Fruit fly (Drosophila melanogaster) whole organism, embryonic: ENCODE results near the gene SPR.

Experiments used
- Aef1 ChIP-seq: fragments of 200-800 bp; sonication (Bioruptor generic); IDR thresholded peaks from 3 replicates; pipeline ENCODE4 v1.3.6; 2022; ENCODE audit warnings: missing biosample characterization, missing genetic modification characterization
- Atf6 ChIP-seq: fragments of 200-800 bp; sonication (Bioruptor generic); IDR thresholded peaks from 2 replicates; pipeline ENCODE4 v1.3.6; 2022; ENCODE audit warnings: missing biosample characterization, missing genetic modification characterization
- CG10321 ChIP-seq: fragments of 200-800 bp; sonication (Bioruptor generic); IDR thresholded peaks from 2 replicates; pipeline ENCODE4 v1.3.6; 2022; ENCODE audit warnings: missing biosample characterization, missing genetic modification characterization
- CG10366 ChIP-seq: fragments of 200-800 bp; sonication (Bioruptor generic); IDR thresholded peaks from 2 replicates; pipeline ENCODE4 v1.3.6; 2022; ENCODE audit warnings: missing biosample characterization, missing genetic modification characterization
- CG10431 ChIP-seq: fragments of 200-800 bp; sonication (Bioruptor generic); optimal IDR thresholded peaks from 3 replicates; lab custom pipeline; 2018; ENCODE audit warnings: missing biosample characterization, mild to moderate bottlenecking, missing genetic modification characterization
- CG11695 ChIP-seq: fragments of 200-800 bp; sonication (Bioruptor generic); IDR thresholded peaks from 3 replicates; pipeline ENCODE4 v1.3.6; 2022; ENCODE audit warnings: missing biosample characterization, missing genetic modification characterization
- CG11696 ChIP-seq: fragments of 200-800 bp; sonication (Bioruptor generic); IDR thresholded peaks from 2 replicates; pipeline ENCODE4 v1.3.6; 2022; ENCODE audit warnings: missing biosample characterization, missing genetic modification characterization
- CG12769 ChIP-seq: fragments of 200-800 bp; sonication (Bioruptor generic); optimal IDR thresholded peaks from 2 replicates; lab custom pipeline; 2019; ENCODE audit warnings: missing biosample characterization, mild to moderate bottlenecking, missing genetic modification characterization, moderate library complexity
- CG13287 ChIP-seq: fragments of 200-800 bp; sonication (Bioruptor generic); IDR thresholded peaks from 2 replicates; pipeline ENCODE4 v1.3.6; 2022; ENCODE audit warnings: missing biosample characterization, missing genetic modification characterization; ENCODE audit not compliant: partially characterized antibody
- CG13424 ChIP-seq: fragments of 200-800 bp; sonication (Bioruptor generic); optimal IDR thresholded peaks from 2 replicates; lab custom pipeline; 2019; ENCODE audit warnings: missing biosample characterization, mild to moderate bottlenecking, missing genetic modification characterization, moderate library complexity
- CG15479 ChIP-seq: fragments of 200-800 bp; sonication (Bioruptor generic); optimal IDR thresholded peaks from 3 replicates; lab custom pipeline; 2019; ENCODE audit warnings: missing biosample characterization, mild to moderate bottlenecking, missing genetic modification characterization, moderate library complexity
- CG16815 ChIP-seq: fragments of 200-800 bp; sonication (Bioruptor generic); optimal IDR thresholded peaks from 3 replicates; lab custom pipeline; 2017; ENCODE audit warnings: missing biosample characterization, mild to moderate bottlenecking, missing genetic modification characterization
- CG1832 ChIP-seq: fragments of 200-800 bp; sonication (Bioruptor generic); optimal IDR thresholded peaks from 2 replicates; lab custom pipeline; 2017; ENCODE audit warnings: missing biosample characterization, mild to moderate bottlenecking, missing genetic modification characterization, inconsistent platforms
- CG3163 ChIP-seq: fragments of 200-800 bp; sonication (Bioruptor generic); optimal IDR thresholded peaks from 3 replicates; lab custom pipeline; 2016; ENCODE audit warnings: missing biosample characterization, missing genetic modification characterization
- CG34224 ChIP-seq: fragments of 200-800 bp; sonication (Bioruptor generic); IDR thresholded peaks from 3 replicates; pipeline ENCODE4 v1.3.6; 2022; ENCODE audit warnings: missing biosample characterization, missing genetic modification characterization; ENCODE audit not compliant: partially characterized antibody
- CG5245 ChIP-seq: fragments of 200-800 bp; sonication (Bioruptor generic); optimal IDR thresholded peaks from 3 replicates; lab custom pipeline; 2016; ENCODE audit warnings: missing biosample characterization, missing genetic modification characterization
- CG7963 ChIP-seq: fragments of 200-800 bp; sonication (Bioruptor generic); IDR thresholded peaks from 3 replicates; pipeline ENCODE4 v1.3.6; 2022; ENCODE audit warnings: missing biosample characterization, missing genetic modification characterization; ENCODE audit not compliant: partially characterized antibody
- CG7987 ChIP-seq: fragments of 200-800 bp; sonication (Bioruptor generic); optimal IDR thresholded peaks from 2 replicates; lab custom pipeline; 2018; ENCODE audit warnings: missing biosample characterization, mild to moderate bottlenecking, missing genetic modification characterization, moderate library complexity
- CG8924 ChIP-seq: fragments of 200-800 bp; optimal IDR thresholded peaks from 3 replicates; lab custom pipeline; 2019; ENCODE audit warnings: missing biosample characterization, mild to moderate bottlenecking, missing genetic modification characterization, moderate library complexity
- CG9437 ChIP-seq: fragments of 200-800 bp; sonication (Bioruptor generic); optimal IDR thresholded peaks from 2 replicates; lab custom pipeline; 2018; ENCODE audit warnings: missing biosample characterization, mild to moderate bottlenecking, missing genetic modification characterization
- Deaf1 ChIP-seq: fragments of 200-800 bp; optimal IDR thresholded peaks from 3 replicates; lab custom pipeline; 2019; ENCODE audit warnings: missing biosample characterization, mild to moderate bottlenecking, missing genetic modification characterization, moderate library complexity
- Dll ChIP-seq: fragments of 200-800 bp; sonication (Bioruptor generic); IDR thresholded peaks from 4 replicates; pipeline ENCODE4 v1.3.6; 2022; ENCODE audit warnings: missing biosample characterization, missing genetic modification characterization; ENCODE audit not compliant: partially characterized antibody
- Eip74EF ChIP-seq, 2 experiments: fragments of 200-800 bp in 1 of 2; fragments of >200 bp in 1 of 2; sonication (Bioruptor generic) in 1 of 2; optimal IDR thresholded peaks; 2 replicates each; lab custom pipeline; 2017 to 2019; ENCODE audit warnings: missing biosample characterization in 2 of 2, missing genetic modification characterization in 2 of 2, mild to moderate bottlenecking in 1 of 2, moderate library complexity in 1 of 2
- Ets65A ChIP-seq: fragments of 200-800 bp; sonication (Bioruptor generic); peaks from one replicate; lab custom pipeline; 2016; ENCODE audit warnings: missing biosample characterization, missing genetic modification characterization
- Fer2 ChIP-seq: fragments of 200-800 bp; sonication (Bioruptor generic); optimal IDR thresholded peaks from 2 replicates; lab custom pipeline; 2018; ENCODE audit warnings: missing biosample characterization, mild to moderate bottlenecking, missing genetic modification characterization, moderate library complexity
- Hr39 ChIP-seq: fragments of >200 bp; optimal IDR thresholded peaks from 2 replicates; lab custom pipeline; 2017
- MESR4 ChIP-seq: fragments of 200-800 bp; sonication (Bioruptor generic); optimal IDR thresholded peaks from 2 replicates; lab custom pipeline; 2018; ENCODE audit warnings: missing biosample characterization, mild to moderate bottlenecking, missing genetic modification characterization, moderate library complexity
- NFAT ChIP-seq: fragments of 200-800 bp; sonication (Bioruptor generic); IDR thresholded peaks from 2 replicates; pipeline ENCODE4 v1.3.6; 2022; ENCODE audit warnings: missing biosample characterization, missing genetic modification characterization
- Pdp1 ChIP-seq, 2 experiments: fragments of 200-800 bp; sonication (Bioruptor generic); optimal IDR thresholded peaks; 3 replicates each; lab custom pipeline; 2016; ENCODE audit warnings: missing biosample characterization in 2 of 2, missing genetic modification characterization in 2 of 2, mild to moderate bottlenecking in 1 of 2, moderate library complexity in 1 of 2
- Trl ChIP-seq, 3 experiments: fragments of >200 bp in 2 of 3; fragments of 200-800 bp in 1 of 3; sonication (Bioruptor generic) in 1 of 3; optimal IDR thresholded peaks; 2 replicates in 1 of 3; 3 replicates in 2 of 3; lab custom pipeline; 2016 to 2017; ENCODE audit warnings: missing biosample characterization in 1 of 3, missing genetic modification characterization in 1 of 3
- cg ChIP-seq: fragments of 200-800 bp; sonication (Bioruptor generic); optimal IDR thresholded peaks from 3 replicates; lab custom pipeline; 2019; ENCODE audit warnings: missing biosample characterization, mild to moderate bottlenecking, missing genetic modification characterization, moderate library complexity
- chm ChIP-seq: fragments of 200-800 bp; sonication (Bioruptor generic); IDR thresholded peaks from 2 replicates; pipeline ENCODE4 v1.3.6; 2022; ENCODE audit warnings: missing biosample characterization, missing genetic modification characterization
- crol ChIP-seq: fragments of 200-800 bp; sonication (Bioruptor generic); IDR thresholded peaks from 2 replicates; pipeline ENCODE4 v1.3.6; 2022; ENCODE audit warnings: missing biosample characterization, missing genetic modification characterization
- dm ChIP-seq: fragments of 200-800 bp; sonication (Bioruptor generic); optimal IDR thresholded peaks from 3 replicates; lab custom pipeline; 2016; ENCODE audit warnings: missing biosample characterization, missing genetic modification characterization
- ewg ChIP-seq: fragments of 200-800 bp; sonication (Bioruptor generic); optimal IDR thresholded peaks from 3 replicates; lab custom pipeline; 2017; ENCODE audit warnings: mild to moderate bottlenecking, missing biosample characterization, missing genetic modification reagents, missing genetic modification characterization
- ftz-f1 ChIP-seq: fragments of 200-800 bp; sonication (Bioruptor generic); optimal IDR thresholded peaks from 2 replicates; lab custom pipeline; 2016; ENCODE audit warnings: missing biosample characterization, missing genetic modification characterization
- gcm ChIP-seq: fragments of 200-800 bp; sonication (Bioruptor generic); optimal IDR thresholded peaks from 2 replicates; lab custom pipeline; 2019; ENCODE audit warnings: missing biosample characterization, mild to moderate bottlenecking, missing genetic modification characterization, moderate library complexity
- gfzf ChIP-seq: fragments of 200-800 bp; sonication (Bioruptor generic); optimal IDR thresholded peaks from 2 replicates; lab custom pipeline; 2016; ENCODE audit warnings: missing biosample characterization, mild to moderate bottlenecking, missing genetic modification characterization, moderate library complexity
- nom ChIP-seq: fragments of 200-800 bp; sonication (Bioruptor generic); optimal IDR thresholded peaks from 2 replicates; lab custom pipeline; 2017; ENCODE audit warnings: missing biosample characterization, missing genetic modification characterization, mild to moderate bottlenecking, moderate library complexity, missing genetic modification reagents
- sd ChIP-seq: fragments of 200-800 bp; sonication (Bioruptor generic); optimal IDR thresholded peaks from 3 replicates; lab custom pipeline; 2018; ENCODE audit warnings: missing biosample characterization, mild to moderate bottlenecking, missing genetic modification characterization, moderate library complexity
- slou ChIP-seq: fragments of 200-800 bp; sonication (Bioruptor generic); optimal IDR thresholded peaks from 3 replicates; lab custom pipeline; 2016; ENCODE audit warnings: missing biosample characterization, missing genetic modification characterization
- slp2 ChIP-seq: fragments of 200-800 bp; sonication (Bioruptor generic); optimal IDR thresholded peaks from 2 replicates; lab custom pipeline; 2016; ENCODE audit warnings: missing biosample characterization, missing genetic modification characterization
- sna ChIP-seq: fragments of 200-800 bp; sonication (Bioruptor generic); IDR thresholded peaks from 2 replicates; pipeline ENCODE4 v1.3.6; 2022; ENCODE audit warnings: missing biosample characterization, missing genetic modification characterization; ENCODE audit not compliant: partially characterized antibody
- sr ChIP-seq: fragments of 200-800 bp; sonication (Bioruptor generic); IDR thresholded peaks from 3 replicates; pipeline ENCODE4 v1.3.6; 2022; ENCODE audit warnings: missing biosample characterization, missing genetic modification characterization
- yki ChIP-seq: fragments of >200 bp; optimal IDR thresholded peaks from 3 replicates; lab custom pipeline; 2018

SPR gene

DNA sequence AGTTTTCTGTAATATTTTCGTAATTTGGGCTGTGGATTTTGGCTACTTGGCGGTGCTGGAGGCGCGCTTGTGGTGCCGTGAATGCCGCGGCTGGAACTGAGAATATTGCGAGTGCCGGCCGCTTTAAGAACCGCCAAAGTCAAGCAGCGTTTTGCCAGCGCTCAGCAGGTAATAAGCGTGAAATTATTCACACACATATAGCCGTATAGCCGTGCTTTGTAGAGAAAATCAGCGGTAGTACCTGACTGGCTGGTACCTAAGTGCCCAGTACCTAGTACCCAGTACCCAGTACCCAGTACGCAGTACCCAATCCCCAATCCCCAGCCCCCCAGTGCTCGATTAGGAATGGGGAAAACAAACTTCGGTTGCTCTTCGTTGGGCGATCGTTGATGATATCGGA is 35.7 kb upstream of the SPR start, which contains the start of gene NAAT1:
Gene NAAT1, minus strand, starts transcription at position 101 of the 400 bp plus-strand sequence.
- peak; percentile 38 for TF ChIP-seq Deaf1
- TF ChIP-seq CG10431 (GFP tag; lab: Kevin White, UChicago) = no peak

DNA sequence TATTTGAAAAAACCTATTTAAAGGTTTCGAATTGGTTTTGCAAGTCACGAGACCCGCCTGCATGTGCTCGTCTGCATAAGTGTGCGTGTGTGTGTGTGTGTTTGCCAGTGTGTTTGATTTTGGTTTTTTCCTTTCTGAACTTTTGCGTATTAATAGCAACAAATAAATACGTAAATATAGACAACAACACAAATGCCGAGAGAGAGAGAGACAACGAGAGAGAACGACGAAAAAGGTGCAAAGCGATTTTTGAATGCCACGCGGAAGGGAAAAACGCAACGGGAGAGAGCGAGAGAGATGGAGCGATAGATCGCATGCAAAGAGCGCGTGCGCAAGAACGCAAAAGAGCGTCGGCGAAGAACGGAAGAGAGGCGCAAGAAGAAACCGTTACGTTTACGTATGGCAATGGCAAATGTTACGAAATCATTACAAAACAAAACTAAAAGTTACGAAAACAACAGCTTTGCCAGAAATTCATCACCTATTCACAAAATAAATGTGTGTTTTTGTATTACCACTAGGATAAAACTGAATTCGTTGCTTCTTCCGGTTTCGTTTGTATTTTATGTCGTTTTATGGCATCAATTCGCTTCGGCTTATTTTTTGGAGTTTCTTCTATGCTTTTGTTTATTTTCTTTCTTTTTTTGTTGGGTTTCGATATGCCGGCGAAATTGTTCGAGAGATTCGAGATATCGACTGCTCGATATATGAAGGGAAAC is 28.5 kb upstream of the SPR start:
- TF ChIP-seq CG16815 (GFP tag; lab: Kevin White, UChicago) (no peak), Hr39 (no peak), dm (GFP tag; lab: Kevin White, UChicago) (peak; percentile 54), ftz-f1 (peak; percentile 20), nom (GFP tag; lab: Kevin White, UChicago) (peak; percentile 16), crol (GFP tag; lab: Robert Waterston, UW) (peak; percentile 32; the same call in 1 of the 2 replicates), slou (GFP tag; lab: Kevin White, UChicago) (no peak), Aef1 (GFP tag; lab: Robert Waterston, UW) (peak; percentile 35; the same call in 2 of the 3 replicates), CG7987 (GFP tag; lab: Kevin White, UChicago) (peak; percentile 81), gfzf (GFP tag; lab: Kevin White, UChicago) (no peak), CG12769 (peak; percentile 14), Fer2 (tag; lab: Kevin White, UChicago) (no peak), Deaf1 (peak; percentile 5), CG13287 (GFP tag; lab: Robert Waterston, UW) (peak; percentile 24; the same call in 1 of the 2 replicates), Trl (optimal IDR thresholded peaks at IDR 0.05; lab: Kevin White, UChicago) (peak; percentile 79 to 91), Trl (GFP tag; optimal IDR thresholded peaks at IDR 0.05; lab: Kevin White, UChicago) (no peak), CG34224 (GFP tag; lab: Robert Waterston, UW) (peak; percentile 40; the same call in 2 of the 3 replicates), yki (lab: Kevin White, UChicago) (peak; percentile 58), CG8924 (tag; lab: Kevin White, UChicago) (peak; percentile 36), CG15479 (GFP tag; lab: Kevin White, UChicago) (peak; percentile 64), CG10321 (GFP tag; lab: Robert Waterston, UW) (peak; percentile 82), CG7963 (GFP tag; lab: Robert Waterston, UW) (no peak), sd (peak; percentile 64), CG13424 (tag; lab: Kevin White, UChicago) (no peak), CG3163 (GFP tag; lab: Kevin White, UChicago) (peak; percentile 90), Pdp1 (GFP tag; optimal IDR thresholded peaks at IDR 0.05; lab: Kevin White, UChicago) (peak in 1 of 2 experiments; percentile 92), cg (GFP tag; lab: Kevin White, UChicago) (peak; percentile 70), ewg (GFP tag; lab: Kevin White, UChicago) (peak; percentile 79), CG11695 (GFP tag; lab: Robert Waterston, UW) (0 out of 3 replicates have a peak, but pooled peaks have one; percentile 11), Eip74EF (GFP tag; optimal IDR thresholded peaks at IDR 0.05; lab: Kevin White, UChicago) (peak in 1 of 2 experiments; percentile 83), slp2 (no peak), CG9437 (GFP tag; lab: Kevin White, UChicago) (peak; percentile 95), sna (GFP tag; lab: Robert Waterston, UW) (0 out of 2 replicates have a peak, but pooled peaks have one; percentile 16), Ets65A (GFP tag; lab: Kevin White, UChicago) (no peak), chm (GFP tag; lab: Robert Waterston, UW) (0 out of 2 replicates have a peak, but pooled peaks have one; percentile 27), CG5245 (GFP tag; lab: Kevin White, UChicago) (no peak), gcm (peak; percentile 20), sr (GFP tag; lab: Robert Waterston, UW) (no peak), MESR4 (GFP tag; lab: Kevin White, UChicago) (no peak), CG10366 (GFP tag; lab: Robert Waterston, UW) (no peak), CG11696 (GFP tag; lab: Robert Waterston, UW) (no peak), NFAT (GFP tag; lab: Robert Waterston, UW) (no peak), Atf6 (GFP tag; lab: Robert Waterston, UW) (peak; percentile 23; the same call in 1 of the 2 replicates), Dll (0 out of 4 replicates have a peak, but pooled peaks have one; percentile 40), CG1832 (GFP tag; lab: Kevin White, UChicago) (peak; percentile 78)
